Fruit fly (Drosophila melanogaster): Measurements from ENCODE around the gene t.

t gene

DNA sequence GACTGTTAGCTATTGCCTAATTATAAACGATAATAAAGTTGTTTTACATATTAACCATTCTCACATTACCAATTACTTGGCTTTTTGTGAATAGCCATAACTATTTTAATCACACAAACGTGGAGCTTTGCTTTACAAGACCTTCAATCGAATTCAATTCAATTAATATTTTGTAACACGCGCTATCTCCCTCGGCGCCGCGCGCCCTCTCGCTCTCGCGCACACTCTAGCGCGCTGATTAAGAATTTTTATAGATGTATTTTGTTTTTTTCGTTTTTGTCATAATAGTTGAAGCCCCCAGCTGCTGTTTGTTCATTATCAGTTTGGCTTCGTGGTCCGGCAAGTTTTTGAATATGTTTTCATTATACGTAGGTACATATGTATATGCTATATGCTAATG lies 22.0 kb downstream of the t start (continued):
- no peak for TF ChIP-seq Trl (optimal IDR thresholded peaks at IDR 0.05)
- no peak for TF ChIP-seq Trl (GFP tag; optimal IDR thresholded peaks at IDR 0.05)
- no peak for TF ChIP-seq CG3163 (GFP tag; optimal IDR thresholded peaks at IDR 0.05)
- TF ChIP-seq CG2875 (GFP tag; optimal IDR thresholded peaks at IDR 0.05) = no peak
- TF ChIP-seq nerfin-2 (GFP tag; IDR thresholded peaks at IDR 0.05; ENCODE audit: partially characterized antibody) = no peak
- TF ChIP-seq MESR4 (GFP tag; optimal IDR thresholded peaks at IDR 0.05) = no peak
- no peak for TF ChIP-seq cg (GFP tag; optimal IDR thresholded peaks at IDR 0.05)
- no peak for TF ChIP-seq CG3847 (GFP tag; IDR thresholded peaks at IDR 0.05)
- no peak for TF ChIP-seq CG17802 (tag; optimal IDR thresholded peaks at IDR 0.05)
- no peak for TF ChIP-seq CG17328 (GFP tag; IDR thresholded peaks at IDR 0.05)
- no peak for TF ChIP-seq wdn (GFP tag; IDR thresholded peaks at IDR 0.05)
- no peak for TF ChIP-seq CG15696 (tag; optimal IDR thresholded peaks at IDR 0.05)
- TF ChIP-seq CG12236 (GFP tag; optimal IDR thresholded peaks at IDR 0.05) = no peak
- no peak for TF ChIP-seq B-H1 (GFP tag; IDR thresholded peaks at IDR 0.05)
- TF ChIP-seq wek (GFP tag; optimal IDR thresholded peaks at IDR 0.05) = no peak
- TF ChIP-seq sqz (GFP tag; optimal IDR thresholded peaks at IDR 0.05) = peak; percentile 29
- no peak for TF ChIP-seq Ptx1 (GFP tag; IDR thresholded peaks at IDR 0.05)
- TF ChIP-seq sug (tag; optimal IDR thresholded peaks at IDR 0.05) = peak; percentile 95
- peak; percentile 31 for TF ChIP-seq gro (GFP tag; optimal IDR thresholded peaks at IDR 0.05)
- 0 out of 3 replicates have a peak, but pooled peaks have one; percentile 45 for TF ChIP-seq CG2199 (GFP tag; IDR thresholded peaks at IDR 0.05)
- TF ChIP-seq jing (GFP tag; optimal IDR thresholded peaks at IDR 0.05) = no peak
- no peak for TF ChIP-seq CG17361 (GFP tag; IDR thresholded peaks at IDR 0.05)
- TF ChIP-seq H15 (GFP tag; IDR thresholded peaks at IDR 0.05) = no peak
- peak; percentile 60; the same call in 1 of the 2 replicates for TF ChIP-seq GATAe (GFP tag; conservative IDR thresholded peaks at IDR 0.05)
- no peak for TF ChIP-seq fd96Cb (tag; optimal IDR thresholded peaks at IDR 0.05)
- TF ChIP-seq CG13894 (tag; optimal IDR thresholded peaks at IDR 0.05) = peak; percentile 1
- no peak for TF ChIP-seq tio (GFP tag; optimal IDR thresholded peaks at IDR 0.05)
- TF ChIP-seq caup (GFP tag; optimal IDR thresholded peaks at IDR 0.05; ENCODE audit: severe bottlenecking) = peak; percentile 11
- peak; percentile 55; the same call in 1 of the 2 replicates for TF ChIP-seq Lim3 (GFP tag; IDR thresholded peaks at IDR 0.05)
- no peak for TF ChIP-seq CG16815 (GFP tag; optimal IDR thresholded peaks at IDR 0.05)
- TF ChIP-seq CG34376 (GFP tag; optimal IDR thresholded peaks at IDR 0.05) = peak; percentile 86
- TF ChIP-seq CG15514 (GFP tag; optimal IDR thresholded peaks at IDR 0.05) = peak; percentile 19
- TF ChIP-seq CG43689 (GFP tag; IDR thresholded peaks at IDR 0.05) = no peak
- TF ChIP-seq CG7928 (GFP tag; optimal IDR thresholded peaks at IDR 0.05) = no peak
- TF ChIP-seq CG10147 (GFP tag; optimal IDR thresholded peaks at IDR 0.05) = no peak
- TF ChIP-seq CG10543 (GFP tag; optimal IDR thresholded peaks at IDR 0.05) = peak; percentile 19
- peak; percentile 55 for TF ChIP-seq sd (tag; optimal IDR thresholded peaks at IDR 0.05)
- no peak for TF ChIP-seq Ets97D (GFP tag; optimal IDR thresholded peaks at IDR 0.05)
- TF ChIP-seq exex (tag; optimal IDR thresholded peaks at IDR 0.05) = peak; percentile 85
- no peak for TF ChIP-seq Mes4 (GFP tag; optimal IDR thresholded peaks at IDR 0.05)
- no peak for TF ChIP-seq fru (optimal IDR thresholded peaks at IDR 0.05)
- no peak for TF ChIP-seq Doc2 (GFP tag; IDR thresholded peaks at IDR 0.05)
- no peak for TF ChIP-seq CG3065 (GFP tag; optimal IDR thresholded peaks at IDR 0.05)
- no peak; the same call in 1 of the 2 replicates for TF ChIP-seq crol (GFP tag; IDR thresholded peaks at IDR 0.05)
- no peak for TF ChIP-seq Atf-2 (GFP tag; optimal IDR thresholded peaks at IDR 0.05)
- no peak for TF ChIP-seq NC2α (GFP tag; optimal IDR thresholded peaks at IDR 0.05)
- no peak for TF ChIP-seq CG3995 (GFP tag; optimal IDR thresholded peaks at IDR 0.05)
- no peak for TF ChIP-seq nmo (GFP tag; optimal IDR thresholded peaks at IDR 0.05)
- TF ChIP-seq CG42726 (GFP tag; IDR thresholded peaks at IDR 0.05; ENCODE audit: partially characterized antibody) = no peak
- TF ChIP-seq cato (GFP tag; optimal IDR thresholded peaks at IDR 0.05; ENCODE audit: borderline replicate concordance) = no peak
- no peak for TF ChIP-seq Oaz (GFP tag; IDR thresholded peaks at IDR 0.05)
- peak; percentile 83 for TF ChIP-seq ftz-f1 (GFP tag; optimal IDR thresholded peaks at IDR 0.05)

All from whole organism, embryonic.